Fruit fly (Drosophila melanogaster) whole organism, embryonic: ENCODE measurements around the gene CG17472.

Source experiments
- NC2β ChIP-seq: fragments of 200-800 bp; sonication (Bioruptor generic); optimal IDR thresholded peaks from 2 replicates; lab custom pipeline; 2016; ENCODE audit warnings: missing biosample characterization, missing genetic modification characterization
- YL-1 ChIP-seq: fragments of 200-800 bp; sonication (Bioruptor generic); optimal IDR thresholded peaks from 3 replicates; lab custom pipeline; 2017; ENCODE audit warnings: missing biosample characterization, mild to moderate bottlenecking, missing genetic modification characterization

DNA sequence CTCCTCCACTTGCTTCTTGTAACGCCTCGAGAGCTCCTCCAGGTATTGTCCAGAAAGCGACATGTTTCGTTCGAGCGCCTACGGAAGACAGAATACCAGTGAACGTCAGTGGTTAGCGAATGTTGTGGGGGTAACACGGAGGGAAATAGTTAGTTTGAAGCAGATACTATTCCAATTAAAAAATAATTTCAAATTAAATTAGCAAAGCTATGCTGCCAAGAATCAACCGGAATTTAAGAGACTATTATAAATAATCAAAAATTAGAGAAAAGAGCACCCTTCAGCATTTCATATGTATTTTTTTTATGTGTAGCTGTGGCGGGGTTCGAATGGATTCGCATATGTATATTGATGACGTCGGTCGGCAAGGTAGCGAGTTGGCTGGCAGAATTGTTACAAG lies 26.8 kb downstream of the CG17472 start:
- TF ChIP-seq YL-1, result no peak
- no peak for TF ChIP-seq NC2β
